Fruit fly (Drosophila melanogaster) whole organism: ENCODE measurements around the gene Crg-1.

Experiments used
- CG8478 ChIP-seq: fragments of >200 bp; optimal IDR thresholded peaks from 2 replicates; lab custom pipeline; 2018; ENCODE audit warnings: inconsistent platforms
- EcR ChIP-seq, 2 experiments: fragments of >200 bp; optimal IDR thresholded peaks; 2 replicates each; lab custom pipeline; 2017; ENCODE audit warnings: missing biosample characterization in 2 of 2, missing genetic modification characterization in 2 of 2, missing genetic modification reagents in 2 of 2
- pan ChIP-seq: fragments of >200 bp; optimal IDR thresholded peaks from 2 replicates; lab custom pipeline; 2017
- usp ChIP-seq: fragments of >200 bp; optimal IDR thresholded peaks from 2 replicates; lab custom pipeline; 2017; ENCODE audit warnings: missing biosample characterization, missing genetic modification characterization, mixed read lengths

dm6 chrX:3838648-3839047 is 45.6 kb downstream of the Crg-1 start:
- TF ChIP-seq pan (lab: Kevin White, UChicago) (no peak), CG8478 (lab: Kevin White, UChicago) (no peak), EcR (GFP tag; optimal IDR thresholded peaks at IDR 0.05; lab: Kevin White, UChicago) (no peak), usp (GFP tag; lab: Kevin White, UChicago) (no peak)
